Fruit fly (Drosophila melanogaster): ENCODE measurements around the gene btd.

The btd gene

dm6 chrX:9664426-9664825 is 29.6 kb upstream of the btd start (continued):
- TF ChIP-seq CG7839 (tag; optimal IDR thresholded peaks at IDR 0.05) (no peak), CG13624 (GFP tag; optimal IDR thresholded peaks at IDR 0.05) (no peak), Myb (GFP tag; optimal IDR thresholded peaks at IDR 0.05) (peak; percentile 24), CG13123 (GFP tag; optimal IDR thresholded peaks at IDR 0.05) (no peak), vnd (GFP tag; IDR thresholded peaks at IDR 0.05; ENCODE audit: partially characterized antibody) (no peak), ranshi (GFP tag; IDR thresholded peaks at IDR 0.05) (no peak; the same call in 1 of the 2 replicates), CG2875 (GFP tag; optimal IDR thresholded peaks at IDR 0.05) (peak; percentile 44), en (GFP tag; optimal IDR thresholded peaks at IDR 0.05) (no peak), GATAe (GFP tag; conservative IDR thresholded peaks at IDR 0.05) (no peak), pan (optimal IDR thresholded peaks at IDR 0.05) (no peak), pan (GFP tag; optimal IDR thresholded peaks at IDR 0.05 in 1 of 2, IDR thresholded peaks at IDR 0.05 in 1 of 2) (peak in 1 of 2 experiments; percentile 19), Taf1 (GFP tag; IDR thresholded peaks at IDR 0.05) (no peak), CG2116 (GFP tag; optimal IDR thresholded peaks at IDR 0.05) (no peak), pum (GFP tag; optimal IDR thresholded peaks at IDR 0.05) (no peak), klu (GFP tag; IDR thresholded peaks at IDR 0.05) (no peak), Hmx (GFP tag; optimal IDR thresholded peaks at IDR 0.05) (no peak), Atf6 (GFP tag; IDR thresholded peaks at IDR 0.05) (peak; percentile 44; the same call in 1 of the 2 replicates), CG2712 (tag; optimal IDR thresholded peaks at IDR 0.05) (peak; percentile 63), CG6765 (GFP tag; optimal IDR thresholded peaks at IDR 0.05) (no peak), CG15011 (GFP tag; optimal IDR thresholded peaks at IDR 0.05) (no peak), pho (GFP tag; optimal IDR thresholded peaks at IDR 0.05) (peak; percentile 13), CG4282 (GFP tag; optimal IDR thresholded peaks at IDR 0.05) (no peak), zfh2 (GFP tag; optimal IDR thresholded peaks at IDR 0.05) (peak; percentile 19), Nf-YA (GFP tag; IDR thresholded peaks at IDR 0.05) (no peak), cas (GFP tag; IDR thresholded peaks at IDR 0.05) (0 out of 2 replicates have a peak, but pooled peaks have one; percentile 10), CG4328 (GFP tag; optimal IDR thresholded peaks at IDR 0.05) (no peak), tx (GFP tag; optimal IDR thresholded peaks at IDR 0.05) (peak; percentile 20), CG17612 (GFP tag; IDR thresholded peaks at IDR 0.05) (no peak), btn (GFP tag; optimal IDR thresholded peaks at IDR 0.05) (no peak), Dp (GFP tag; optimal IDR thresholded peaks at IDR 0.05) (no peak), CG1602 (GFP tag; optimal IDR thresholded peaks at IDR 0.05) (no peak), CG1024 (GFP tag; IDR thresholded peaks at IDR 0.05) (peak; percentile 59; the same call in 1 of the 2 replicates), Lpt (GFP tag; optimal IDR thresholded peaks at IDR 0.05) (no peak), CG6272 (GFP tag; IDR thresholded peaks at IDR 0.05) (no peak), CG30431 (GFP tag; optimal IDR thresholded peaks at IDR 0.05) (no peak), Drgx (GFP tag; IDR thresholded peaks at IDR 0.05) (0 out of 2 replicates have a peak, but pooled peaks have one; percentile 24), sim (GFP tag; IDR thresholded peaks at IDR 0.05) (no peak), CG10462 (GFP tag; optimal IDR thresholded peaks at IDR 0.05) (no peak), slp2 (GFP tag; optimal IDR thresholded peaks at IDR 0.05) (no peak), NK7.1 (GFP tag; optimal IDR thresholded peaks at IDR 0.05) (no peak), Dll (GFP tag; IDR thresholded peaks at IDR 0.05; ENCODE audit: partially characterized antibody) (no peak), CG8944 (GFP tag; optimal IDR thresholded peaks at IDR 0.05) (no peak), ash1 (GFP tag; optimal IDR thresholded peaks at IDR 0.05) (no peak), HmgZ (tag; optimal IDR thresholded peaks at IDR 0.05) (peak; percentile 25), Dad (GFP tag; optimal IDR thresholded peaks at IDR 0.05) (no peak), CG5953 (GFP tag; IDR thresholded peaks at IDR 0.05) (no peak), Dip2 (GFP tag; IDR thresholded peaks at IDR 0.05) (no peak), CG3995 (GFP tag; optimal IDR thresholded peaks at IDR 0.05) (peak; percentile 8), yki (optimal IDR thresholded peaks at IDR 0.05) (no peak), CG8359 (GFP tag; optimal IDR thresholded peaks at IDR 0.05; ENCODE audit: borderline replicate concordance) (no peak), gro (GFP tag; optimal IDR thresholded peaks at IDR 0.05) (no peak), CG18011 (GFP tag; optimal IDR thresholded peaks at IDR 0.05) (no peak), sens (GFP tag) (peak; percentile 82), CG1529 (GFP tag; optimal IDR thresholded peaks at IDR 0.05) (peak; percentile 18)
